Fruit fly (Drosophila melanogaster) whole organism, adult: ENCODE measurements around the gene pst.

Experiments used
- CG11617 ChIP-seq: fragments of 200-800 bp; sonication (Bioruptor generic); optimal IDR thresholded peaks from 2 replicates; lab custom pipeline; 2017; ENCODE audit warnings: mild to moderate bottlenecking, missing biosample characterization, missing genetic modification reagents, missing genetic modification characterization
- CG12768 ChIP-seq: fragments of 200-800 bp; sonication (Bioruptor generic); optimal IDR thresholded peaks from 2 replicates; lab custom pipeline; 2017; ENCODE audit warnings: missing biosample characterization, missing genetic modification characterization, mild to moderate bottlenecking, moderate library complexity, missing genetic modification reagents
- CG14711 ChIP-seq: fragments of 200-800 bp; sonication (Bioruptor generic); optimal IDR thresholded peaks from 2 replicates; lab custom pipeline; 2018; ENCODE audit warnings: missing biosample characterization, mild to moderate bottlenecking, missing genetic modification characterization, moderate library complexity
- CG1620 ChIP-seq: fragments of 200-800 bp; sonication (Bioruptor generic); optimal IDR thresholded peaks from 2 replicates; lab custom pipeline; 2016; ENCODE audit warnings: missing biosample characterization, missing genetic modification characterization
- CG33017 ChIP-seq: fragments of 200-800 bp; sonication (Bioruptor generic); optimal IDR thresholded peaks from 2 replicates; lab custom pipeline; 2018; ENCODE audit warnings: missing biosample characterization, mild to moderate bottlenecking, missing genetic modification characterization, moderate library complexity
- CG5204 ChIP-seq: fragments of 200-800 bp; sonication (Bioruptor generic); optimal IDR thresholded peaks from 2 replicates; lab custom pipeline; 2016; ENCODE audit warnings: missing biosample characterization, missing genetic modification characterization
- CG7045 ChIP-seq: fragments of 200-800 bp; sonication (Bioruptor generic); optimal IDR thresholded peaks from 2 replicates; lab custom pipeline; 2017; ENCODE audit warnings: missing biosample characterization, mild to moderate bottlenecking, missing genetic modification characterization
- CG7101 ChIP-seq: fragments of 200-800 bp; sonication (Bioruptor generic); optimal IDR thresholded peaks from 2 replicates; lab custom pipeline; 2018; ENCODE audit warnings: missing biosample characterization, mild to moderate bottlenecking, missing genetic modification characterization, moderate library complexity
- Clk ChIP-seq: fragments of 200-800 bp; sonication (Bioruptor generic); optimal IDR thresholded peaks from 2 replicates; lab custom pipeline; 2017; ENCODE audit warnings: missing biosample characterization, missing genetic modification characterization
- Crg-1 ChIP-seq: fragments of 200-800 bp; sonication (Bioruptor generic); optimal IDR thresholded peaks from 2 replicates; lab custom pipeline; 2016; ENCODE audit warnings: missing biosample characterization, missing genetic modification characterization
- Hr96 ChIP-seq: fragments of 200-800 bp; sonication (Bioruptor generic); optimal IDR thresholded peaks from 2 replicates; lab custom pipeline; 2016; ENCODE audit warnings: missing biosample characterization, missing genetic modification characterization
- Mnt ChIP-seq: fragments of 200-800 bp; sonication (Bioruptor generic); optimal IDR thresholded peaks from 2 replicates; lab custom pipeline; 2016; ENCODE audit warnings: missing biosample characterization, mild to moderate bottlenecking, missing genetic modification characterization
- bab1 ChIP-seq: fragments of 200-800 bp; sonication (Bioruptor generic); optimal IDR thresholded peaks from 3 replicates; lab custom pipeline; 2019; ENCODE audit warnings: missing biosample characterization, mild to moderate bottlenecking, missing genetic modification characterization, moderate library complexity
- cic ChIP-seq: fragments of 200-800 bp; sonication (Bioruptor generic); optimal IDR thresholded peaks from 2 replicates; lab custom pipeline; 2017; ENCODE audit warnings: missing biosample characterization, mild to moderate bottlenecking, missing genetic modification characterization, moderate library complexity
- cnc ChIP-seq, 2 experiments: fragments of >200 bp; optimal IDR thresholded peaks; 2 replicates each; lab custom pipeline; 2017
- kay ChIP-seq: fragments of 200-800 bp; sonication (Bioruptor generic); peaks from one replicate; lab custom pipeline; 2016; ENCODE audit warnings: missing biosample characterization, missing genetic modification characterization, borderline replicate concordance
- ovo ChIP-seq: fragments of 200-800 bp; sonication (Bioruptor generic); optimal IDR thresholded peaks from 2 replicates; lab custom pipeline; 2016; ENCODE audit warnings: missing biosample characterization, missing genetic modification characterization
- pad ChIP-seq: fragments of 200-800 bp; sonication (Bioruptor generic); optimal IDR thresholded peaks from 3 replicates; lab custom pipeline; 2017; ENCODE audit warnings: missing biosample characterization, missing genetic modification characterization, mild to moderate bottlenecking, moderate library complexity, missing genetic modification reagents
- tj ChIP-seq: fragments of 200-800 bp; sonication (Bioruptor generic); optimal IDR thresholded peaks from 3 replicates; lab custom pipeline; 2017; ENCODE audit warnings: missing biosample characterization, mild to moderate bottlenecking, missing genetic modification characterization, moderate library complexity
- toe ChIP-seq: fragments of 200-800 bp; sonication (Bioruptor generic); optimal IDR thresholded peaks from 2 replicates; lab custom pipeline; 2016; ENCODE audit warnings: missing biosample characterization, missing genetic modification characterization

The pst gene

dm6 chr3L:7347984-7348631 lies 12.0 kb downstream of the pst start, which contains the start of the genes Srp19 and qm:
Gene Srp19, minus strand, starts transcription at chr3L:7348034.
Gene qm, plus strand, starts transcription at chr3L:7348313.
- no peak for TF ChIP-seq CG7045 (GFP tag; lab: Kevin White, UChicago)
- no peak for TF ChIP-seq cic (GFP tag; lab: Kevin White, UChicago)
- TF ChIP-seq Crg-1 (GFP tag; lab: Kevin White, UChicago) = no peak
- peak; percentile 26 for TF ChIP-seq CG33017 (tag; lab: Kevin White, UChicago)
- TF ChIP-seq CG7101 (tag; lab: Kevin White, UChicago) = peak; percentile 49
- TF ChIP-seq ovo (GFP tag; lab: Kevin White, UChicago) = peak; percentile 5
- peak; percentile 67 for TF ChIP-seq bab1 (GFP tag; lab: Kevin White, UChicago)
- TF ChIP-seq Clk (GFP tag; lab: Kevin White, UChicago) = no peak
- no peak for TF ChIP-seq CG5204 (GFP tag; lab: Kevin White, UChicago)
- TF ChIP-seq CG1620 = no peak
- no peak for TF ChIP-seq toe
- peak; percentile 43 for TF ChIP-seq CG12768
- TF ChIP-seq kay (GFP tag; lab: Kevin White, UChicago) = no peak
- peak; percentile 19 for TF ChIP-seq tj (GFP tag; lab: Kevin White, UChicago)
- TF ChIP-seq cnc (optimal IDR thresholded peaks at IDR 0.05; lab: Kevin White, UChicago) = no peak
- TF ChIP-seq CG14711 = peak; percentile 43
- peak; percentile 29 for TF ChIP-seq CG11617
- peak; percentile 58 for TF ChIP-seq Mnt
- no peak for TF ChIP-seq pad (GFP tag; lab: Kevin White, UChicago)
- no peak for TF ChIP-seq Hr96 (GFP tag; lab: Kevin White, UChicago)

- TF ChIP-seq CG14711 (no peak), tj (GFP tag; lab: Kevin White, UChicago) (peak; percentile 93)
These were observed 13.1 kb downstream of the pst start, which contains the start of gene CG14834 for dm6 chr3L:7346951-7347350. Gene CG14834, minus strand, starts transcription at chr3L:7347123.

- TF ChIP-seq pad (GFP tag; lab: Kevin White, UChicago) = peak; percentile 48
- peak; percentile 80 for TF ChIP-seq Clk (GFP tag; lab: Kevin White, UChicago)
- peak; percentile 46 for TF ChIP-seq CG14711
- TF ChIP-seq toe = no peak
- no peak for TF ChIP-seq cnc (optimal IDR thresholded peaks at IDR 0.05; lab: Kevin White, UChicago)
- peak; percentile 80 for TF ChIP-seq CG33017 (tag; lab: Kevin White, UChicago)
- TF ChIP-seq CG7101 (tag; lab: Kevin White, UChicago) = peak; percentile 58
- TF ChIP-seq CG12768 = peak; percentile 95
- no peak for TF ChIP-seq CG5204 (GFP tag; lab: Kevin White, UChicago)
- TF ChIP-seq CG7045 (GFP tag; lab: Kevin White, UChicago) = peak; percentile 60
- peak; percentile 74 for TF ChIP-seq tj (GFP tag; lab: Kevin White, UChicago)
- TF ChIP-seq Hr96 (GFP tag; lab: Kevin White, UChicago) = no peak
- peak; percentile 96 for TF ChIP-seq bab1 (GFP tag; lab: Kevin White, UChicago)
- TF ChIP-seq cic (GFP tag; lab: Kevin White, UChicago) = peak; percentile 97
- TF ChIP-seq CG11617 = peak; percentile 86
- TF ChIP-seq ovo (GFP tag; lab: Kevin White, UChicago) = peak; percentile 76
- TF ChIP-seq Crg-1 (GFP tag; lab: Kevin White, UChicago) = peak; percentile 36
- TF ChIP-seq kay (GFP tag; lab: Kevin White, UChicago) = no peak
- TF ChIP-seq Mnt = peak; percentile 84
- TF ChIP-seq CG1620 = peak; percentile 52
These were observed 15.1 kb downstream of the pst start, which contains the start of gene Cln7 for dm6 chr3L:7344965-7345427. Gene Cln7, minus strand, starts transcription at chr3L:7345183.

dm6 chr3L:7344001-7344400 lies 16.1 kb downstream of the pst start:
- no peak for TF ChIP-seq Hr96 (GFP tag; lab: Kevin White, UChicago)
- TF ChIP-seq CG11617 = no peak
- TF ChIP-seq CG14711 = no peak
- peak; percentile 29 for TF ChIP-seq cic (GFP tag; lab: Kevin White, UChicago)
- TF ChIP-seq tj (GFP tag; lab: Kevin White, UChicago) = no peak
- TF ChIP-seq kay (GFP tag; lab: Kevin White, UChicago) = no peak
- peak; percentile 9 for TF ChIP-seq Mnt
- TF ChIP-seq CG5204 (GFP tag; lab: Kevin White, UChicago) = no peak
- TF ChIP-seq Clk (GFP tag; lab: Kevin White, UChicago) = no peak
- no peak for TF ChIP-seq bab1 (GFP tag; lab: Kevin White, UChicago)

- no peak for TF ChIP-seq CG11617
- TF ChIP-seq CG7101 (tag; lab: Kevin White, UChicago) = no peak
- TF ChIP-seq pad (GFP tag; lab: Kevin White, UChicago) = no peak
- no peak for TF ChIP-seq cnc (optimal IDR thresholded peaks at IDR 0.05; lab: Kevin White, UChicago)
- TF ChIP-seq CG14711 = peak; percentile 61
- TF ChIP-seq bab1 (GFP tag; lab: Kevin White, UChicago) = peak; percentile 67
- TF ChIP-seq Mnt = peak; percentile 11
- no peak for TF ChIP-seq kay (GFP tag; lab: Kevin White, UChicago)
- no peak for TF ChIP-seq toe
- TF ChIP-seq CG1620 = no peak
- peak; percentile 3 for TF ChIP-seq CG12768
These were observed 20.8 kb downstream of the pst start, which contains the start of the genes lark and eco for dm6 chr3L:7339216-7339742. Gene lark, plus strand, starts transcription at chr3L:7339266. Gene eco, minus strand, starts transcription at chr3L:7339340.

dm6 chr3L:7338786-7339185 lies 21.3 kb downstream of the pst start:
- TF ChIP-seq CG5204 (GFP tag; lab: Kevin White, UChicago) = no peak
- TF ChIP-seq CG1620 = peak; percentile 52
- peak; percentile 2 for TF ChIP-seq Mnt
- TF ChIP-seq Crg-1 (GFP tag; lab: Kevin White, UChicago) = peak; percentile 66
- no peak for TF ChIP-seq CG33017 (tag; lab: Kevin White, UChicago)
- peak; percentile 50 for TF ChIP-seq pad (GFP tag; lab: Kevin White, UChicago)
- no peak for TF ChIP-seq Clk (GFP tag; lab: Kevin White, UChicago)
- TF ChIP-seq Hr96 (GFP tag; lab: Kevin White, UChicago) = no peak
- no peak for TF ChIP-seq kay (GFP tag; lab: Kevin White, UChicago)
- TF ChIP-seq ovo (GFP tag; lab: Kevin White, UChicago) = peak; percentile 20
- no peak for TF ChIP-seq cnc (optimal IDR thresholded peaks at IDR 0.05; lab: Kevin White, UChicago)
- no peak for TF ChIP-seq tj (GFP tag; lab: Kevin White, UChicago)
- TF ChIP-seq cic (GFP tag; lab: Kevin White, UChicago) = no peak
- no peak for TF ChIP-seq CG11617
- no peak for TF ChIP-seq toe
- peak; percentile 54 for TF ChIP-seq CG7101 (tag; lab: Kevin White, UChicago)
- TF ChIP-seq CG14711 = no peak
- peak; percentile 31 for TF ChIP-seq CG12768
